Worm (Caenorhabditis elegans) whole organism, L1 larva: ENCODE data around the gene C47D12.5.

Experiments
- C04F5.9 ChIP-seq: sonication (generic microtip); optimal IDR thresholded peaks from 2 replicates; lab custom pipeline; 2016; ENCODE audit warnings: missing genetic modification characterization, missing compliant biosample characterization
- C34B4.2 ChIP-seq: sonication (generic microtip); optimal IDR thresholded peaks from 2 replicates; lab custom pipeline; 2017; ENCODE audit warnings: mild to moderate bottlenecking, missing genetic modification characterization, missing compliant biosample characterization
- F16B12.6 ChIP-seq: fragments of 150-350 bp; optimal IDR thresholded peaks from 2 replicates; lab custom pipeline; 2014; ENCODE audit warnings: missing biosample characterization, missing genetic modification characterization
- Y116A8C.19 ChIP-seq: sonication (generic microtip); optimal IDR thresholded peaks from 2 replicates; lab custom pipeline; 2016; ENCODE audit warnings: missing compliant biosample characterization, missing genetic modification characterization, borderline replicate concordance
- aha-1 ChIP-seq: fragments of 150-350 bp; optimal IDR thresholded peaks from 2 replicates; lab custom pipeline; 2014; ENCODE audit warnings: missing biosample characterization, missing genetic modification characterization
- alr-1 ChIP-seq: fragments of 200-800 bp; sonication (Bioruptor generic); optimal IDR thresholded peaks from 2 replicates; lab custom pipeline; 2018; ENCODE audit warnings: borderline replicate concordance, mild to moderate bottlenecking, missing genetic modification characterization, missing compliant biosample characterization
- aly-2 ChIP-seq: fragments of 150-350 bp; optimal IDR thresholded peaks from 2 replicates; lab custom pipeline; 2014; ENCODE audit warnings: missing biosample characterization, missing genetic modification characterization
- ama-1 ChIP-seq: fragments of 150-350 bp; optimal IDR thresholded peaks from 2 replicates; lab custom pipeline; 2014
- blmp-1 ChIP-seq: fragments of 150-350 bp; optimal IDR thresholded peaks from 2 replicates; lab custom pipeline; 2014; ENCODE audit warnings: missing biosample characterization, missing genetic modification characterization
- ceh-82 ChIP-seq, 3 experiments: fragments of 150-350 bp in 1 of 3; sonication (generic microtip) in 2 of 3; optimal IDR thresholded peaks; 2 replicates each; lab custom pipeline; 2014 to 2017; ENCODE audit warnings: missing biosample characterization in 3 of 3, missing genetic modification characterization in 3 of 3
- efl-1 ChIP-seq, 4 experiments: fragments of 150-350 bp; optimal IDR thresholded peaks in 3 of 4; peaks in 1 of 4; 1 replicate in 1 of 4; 2 replicates in 3 of 4; lab custom pipeline; 2014; ENCODE audit warnings: missing biosample characterization in 2 of 4, missing genetic modification characterization in 2 of 4, missing genetic modification reagents in 2 of 4
- efl-3 ChIP-seq: fragments of 200-800 bp; sonication (Bioruptor generic); optimal IDR thresholded peaks from 2 replicates; lab custom pipeline; 2018; ENCODE audit warnings: mild to moderate bottlenecking, missing genetic modification characterization, missing compliant biosample characterization
- elt-2 ChIP-seq: sonication (generic microtip); optimal IDR thresholded peaks from 2 replicates; lab custom pipeline; 2016; ENCODE audit warnings: missing genetic modification characterization, mild to moderate bottlenecking, inconsistent platforms, missing compliant biosample characterization, missing genetic modification reagents
- elt-3 ChIP-seq, 6 experiments: fragments of 150-350 bp in 1 of 6; sonication (generic microtip); optimal IDR thresholded peaks; 2 replicates each; lab custom pipeline; 2017 to 2018; ENCODE audit warnings: missing biosample characterization in 6 of 6, missing genetic modification characterization in 6 of 6, inconsistent platforms in 1 of 6
- ets-5 ChIP-seq: fragments of 200-800 bp; sonication (Bioruptor generic); IDR thresholded peaks from 2 replicates; pipeline ENCODE4 v1.3.6; 2022; ENCODE audit warnings: missing genetic modification characterization, missing compliant biosample characterization
- fkh-4 ChIP-seq: sonication (generic microtip); optimal IDR thresholded peaks from 2 replicates; lab custom pipeline; 2016; ENCODE audit warnings: missing compliant biosample characterization, missing genetic modification characterization, borderline replicate concordance
- fos-1 ChIP-seq: fragments of 150-350 bp; optimal IDR thresholded peaks from 2 replicates; lab custom pipeline; 2014; ENCODE audit warnings: missing biosample characterization, missing genetic modification characterization
- grh-1 ChIP-seq: fragments of 200-800 bp; sonication (Bioruptor generic); IDR thresholded peaks from 2 replicates; pipeline ENCODE4 v1.3.6; 2022; ENCODE audit warnings: missing genetic modification reagents, missing genetic modification characterization, missing compliant biosample characterization
- hlh-4 ChIP-seq: sonication (generic microtip); optimal IDR thresholded peaks from 2 replicates; lab custom pipeline; 2016; ENCODE audit warnings: mild to moderate bottlenecking, missing genetic modification characterization, missing compliant biosample characterization
- irx-1 ChIP-seq: sonication (generic microtip); optimal IDR thresholded peaks from 2 replicates; lab custom pipeline; 2016; ENCODE audit warnings: missing genetic modification characterization, missing compliant biosample characterization
- isw-1 ChIP-seq: fragments of 200-800 bp; sonication (Bioruptor generic); IDR thresholded peaks from 2 replicates; pipeline ENCODE4 v1.3.6; 2022; ENCODE audit warnings: missing genetic modification characterization, missing compliant biosample characterization
- jun-1 ChIP-seq: fragments of 150-350 bp; optimal IDR thresholded peaks from 2 replicates; lab custom pipeline; 2014; ENCODE audit warnings: missing biosample characterization, missing genetic modification reagents, missing genetic modification characterization
- lin-14 ChIP-seq: fragments of 200-800 bp; sonication (Bioruptor generic); optimal IDR thresholded peaks from 2 replicates; lab custom pipeline; 2018; ENCODE audit warnings: mild to moderate bottlenecking, missing genetic modification characterization, moderate library complexity, missing compliant biosample characterization
- lin-15B ChIP-seq: fragments of 150-350 bp; sonication (generic microtip); optimal IDR thresholded peaks from 3 replicates; lab custom pipeline; 2014; ENCODE audit warnings: missing biosample characterization, missing genetic modification characterization
- lin-39 ChIP-seq: fragments of 150-350 bp; optimal IDR thresholded peaks from 2 replicates; lab custom pipeline; 2014; ENCODE audit warnings: missing biosample characterization, missing genetic modification reagents, missing genetic modification characterization
- lir-3 ChIP-seq: sonication (generic microtip); optimal IDR thresholded peaks from 2 replicates; lab custom pipeline; 2016; ENCODE audit warnings: mild to moderate bottlenecking, missing genetic modification characterization, moderate library complexity, missing compliant biosample characterization; ENCODE audit not compliant: poor library complexity
- lsy-2 ChIP-seq, 2 experiments: fragments of 150-350 bp; optimal IDR thresholded peaks; 2 replicates each; lab custom pipeline; 2014; ENCODE audit warnings: missing biosample characterization in 2 of 2, missing genetic modification characterization in 2 of 2
- mdl-1 ChIP-seq, 2 experiments: fragments of 150-350 bp; optimal IDR thresholded peaks; 2 replicates each; lab custom pipeline; 2014 to 2017; ENCODE audit warnings: missing biosample characterization in 2 of 2, missing genetic modification characterization in 2 of 2, inconsistent platforms in 1 of 2
- mef-2 ChIP-seq: fragments of 150-350 bp; optimal IDR thresholded peaks from 2 replicates; lab custom pipeline; 2014; ENCODE audit warnings: missing biosample characterization, missing genetic modification characterization
- mep-1 ChIP-seq: fragments of 150-350 bp; optimal IDR thresholded peaks from 2 replicates; lab custom pipeline; 2014; ENCODE audit warnings: missing biosample characterization, missing genetic modification characterization
- nhr-11 ChIP-seq: fragments of 150-350 bp; optimal IDR thresholded peaks from 2 replicates; lab custom pipeline; 2014; ENCODE audit warnings: missing biosample characterization, missing genetic modification characterization
- nhr-12 ChIP-seq: sonication (generic microtip); optimal IDR thresholded peaks from 2 replicates; lab custom pipeline; 2017; ENCODE audit warnings: missing biosample characterization, missing genetic modification characterization
- nhr-19 ChIP-seq: fragments of 200-800 bp; sonication (Bioruptor generic); conservative IDR thresholded peaks from 2 replicates; pipeline ENCODE4 v1.3.6; 2022; ENCODE audit warnings: missing genetic modification characterization, missing compliant biosample characterization
- nhr-47 ChIP-seq: sonication (generic microtip); optimal IDR thresholded peaks from 2 replicates; lab custom pipeline; 2016; ENCODE audit warnings: mild to moderate bottlenecking, missing genetic modification characterization, moderate library complexity, missing compliant biosample characterization
- nhr-71 ChIP-seq: sonication (generic microtip); optimal IDR thresholded peaks from 2 replicates; lab custom pipeline; 2016; ENCODE audit warnings: mild to moderate bottlenecking, missing genetic modification characterization, moderate library complexity, missing compliant biosample characterization
- nhr-85 ChIP-seq: sonication (generic microtip); peaks from one replicate; lab custom pipeline; 2016; ENCODE audit warnings: missing genetic modification characterization, inconsistent platforms, missing compliant biosample characterization
- pag-3 ChIP-seq: sonication (generic microtip); optimal IDR thresholded peaks from 2 replicates; lab custom pipeline; 2017; ENCODE audit warnings: missing genetic modification characterization, mild to moderate bottlenecking, missing compliant biosample characterization, antibody characterized with exemption, borderline replicate concordance; ENCODE audit not compliant: insufficient read depth
- skn-1 ChIP-seq: fragments of 150-350 bp; optimal IDR thresholded peaks from 2 replicates; lab custom pipeline; 2014; ENCODE audit warnings: missing biosample characterization, missing genetic modification characterization
- snu-23 ChIP-seq: sonication (generic microtip); optimal IDR thresholded peaks from 2 replicates; lab custom pipeline; 2016; ENCODE audit warnings: missing genetic modification characterization, missing compliant biosample characterization
- sox-4 ChIP-seq: sonication (generic microtip); optimal IDR thresholded peaks from 2 replicates; lab custom pipeline; 2016; ENCODE audit warnings: missing genetic modification characterization, missing compliant biosample characterization
- sup-37 ChIP-seq: fragments of 200-800 bp; sonication (Bioruptor generic); optimal IDR thresholded peaks from 2 replicates; lab custom pipeline; 2018; ENCODE audit warnings: mild to moderate bottlenecking, missing genetic modification characterization, missing compliant biosample characterization
- swsn-7 ChIP-seq: sonication (generic microtip); optimal IDR thresholded peaks from 2 replicates; lab custom pipeline; 2016; ENCODE audit warnings: missing genetic modification characterization, missing compliant biosample characterization
- tbx-2 ChIP-seq: sonication (generic microtip); optimal IDR thresholded peaks from 2 replicates; lab custom pipeline; 2016; ENCODE audit warnings: missing genetic modification characterization, missing compliant biosample characterization
- unc-62 ChIP-seq: fragments of 150-350 bp; optimal IDR thresholded peaks from 2 replicates; lab custom pipeline; 2014; ENCODE audit warnings: missing biosample characterization, missing genetic modification reagents, missing genetic modification characterization
- unc-86 ChIP-seq: sonication (generic microtip); optimal IDR thresholded peaks from 2 replicates; lab custom pipeline; 2016; ENCODE audit warnings: missing genetic modification characterization, missing compliant biosample characterization
- xbp-1 ChIP-seq: sonication (generic microtip); optimal IDR thresholded peaks from 2 replicates; lab custom pipeline; 2016; ENCODE audit warnings: missing genetic modification characterization, missing compliant biosample characterization
- ztf-11 ChIP-seq, 2 experiments: sonication (generic microtip); optimal IDR thresholded peaks; 2 replicates each; lab custom pipeline; 2016 to 2017; ENCODE audit warnings: missing genetic modification characterization in 2 of 2, missing biosample characterization in 1 of 2, missing compliant biosample characterization in 1 of 2
- ztf-4 ChIP-seq: fragments of 150-350 bp; optimal IDR thresholded peaks from 2 replicates; lab custom pipeline; 2014; ENCODE audit warnings: missing biosample characterization, missing genetic modification characterization

The C47D12.5 gene

DNA sequence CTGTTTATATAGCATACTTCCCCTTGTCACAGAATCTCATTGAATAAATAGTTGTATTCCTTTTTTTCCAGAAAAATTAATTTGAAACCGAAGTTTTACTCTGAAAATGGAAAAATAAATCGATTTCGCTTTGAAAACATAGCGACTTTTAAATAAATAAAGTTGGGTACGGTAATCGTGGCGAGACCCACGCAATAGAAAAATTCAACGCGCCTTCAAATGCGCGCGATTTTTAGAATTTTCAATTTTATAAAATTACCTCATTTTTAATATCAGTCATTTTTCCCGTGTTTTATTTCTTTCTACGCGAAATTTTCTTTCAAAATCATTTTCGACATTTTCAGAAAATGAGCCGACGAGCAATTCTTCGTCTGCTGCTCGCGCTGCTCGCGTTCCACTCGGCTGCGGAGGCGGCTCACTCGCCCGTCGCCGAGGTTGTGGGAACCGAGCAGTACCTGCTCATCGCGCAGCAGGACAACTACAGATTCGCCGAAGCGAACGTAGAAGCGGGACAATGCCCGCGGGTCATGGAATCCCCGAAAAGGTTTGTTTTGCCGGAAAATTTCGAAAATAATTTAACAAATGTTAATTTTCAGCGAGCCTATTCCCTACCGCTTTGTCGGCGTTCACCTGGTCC, 41.5 kb upstream of the C47D12.5 start, which contains the start of gene F13D12.5:
Gene F13D12.5 (plus strand): TSS at position 345 of the 637 bp plus-strand sequence.
- TF ChIP-seq nhr-71 (peak; percentile 30), mef-2 (tag; lab: Kevin White, UChicago) (no peak)

DNA sequence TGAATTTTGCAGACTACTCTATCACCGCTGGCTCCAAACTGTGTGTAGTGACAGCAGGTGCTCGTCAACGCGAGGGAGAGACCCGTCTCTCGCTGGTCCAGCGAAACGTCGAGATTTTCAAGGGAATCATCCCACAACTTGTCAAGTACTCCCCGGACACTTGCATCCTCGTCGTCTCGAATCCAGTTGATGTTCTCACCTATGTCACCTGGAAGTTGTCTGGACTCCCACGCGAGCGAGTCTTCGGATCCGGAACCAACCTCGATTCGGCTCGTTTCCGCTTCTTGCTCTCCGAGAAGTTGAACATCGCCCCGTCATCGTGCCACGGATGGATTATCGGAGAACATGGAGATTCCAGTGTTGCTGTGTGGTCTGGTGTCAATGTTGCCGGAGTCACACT, 40.5 kb upstream of the C47D12.5 start:
- TF ChIP-seq swsn-7 (no peak), mep-1 (no peak)

DNA sequence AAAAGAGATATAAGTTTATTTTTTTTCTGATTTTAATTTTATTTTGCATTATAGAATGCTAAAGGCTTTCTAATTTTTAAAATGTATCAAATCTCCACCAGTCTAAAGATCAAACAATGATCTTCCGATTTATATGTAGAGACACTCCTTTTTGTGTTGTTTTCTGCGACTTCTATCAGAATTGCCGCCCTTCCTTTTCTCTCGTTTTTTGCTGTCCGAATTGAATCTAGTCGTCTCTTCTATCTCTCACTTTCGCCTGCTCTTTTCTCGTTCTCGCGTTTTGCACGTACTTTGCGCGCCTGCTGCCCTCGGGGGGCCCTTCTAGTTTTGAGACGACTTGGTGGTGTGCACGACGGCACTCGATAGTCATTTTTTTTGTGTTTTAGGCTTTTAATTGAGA, 39.3 kb upstream of the C47D12.5 start:
- TF ChIP-seq xbp-1 (tag; lab: Kevin White, UChicago) = peak; percentile 44
- TF ChIP-seq Y116A8C.19 (tag; lab: Kevin White, UChicago) = no peak
- TF ChIP-seq nhr-11 (tag; lab: Kevin White, UChicago) = no peak
- peak; percentile 79 for TF ChIP-seq snu-23
- no peak for TF ChIP-seq mdl-1 (tag; optimal IDR thresholded peaks at IDR 0.05; lab: Kevin White, UChicago)
- no peak for TF ChIP-seq C34B4.2 (tag; lab: Kevin White, UChicago)
- TF ChIP-seq ets-5 = no peak
- no peak for TF ChIP-seq jun-1 (tag; lab: Kevin White, UChicago)
- TF ChIP-seq blmp-1 (tag; lab: Kevin White, UChicago) = peak; percentile 59
- no peak for TF ChIP-seq isw-1 (GFP tag; lab: Robert Waterston, UW)
- no peak for TF ChIP-seq nhr-12 (tag; lab: Kevin White, UChicago)
- peak in 1 of 3 experiments; percentile 41 for TF ChIP-seq ceh-82 (tag; optimal IDR thresholded peaks at IDR 0.05; lab: Kevin White, UChicago)
- no peak for TF ChIP-seq aha-1 (tag; lab: Kevin White, UChicago)
- peak; percentile 72 for TF ChIP-seq nhr-71
- no peak for TF ChIP-seq ztf-4 (tag; lab: Kevin White, UChicago)
- TF ChIP-seq pag-3 (tag; lab: Kevin White, UChicago) = no peak
- TF ChIP-seq efl-3 = no peak
- TF ChIP-seq lir-3 (tag; lab: Kevin White, UChicago) = no peak
- no peak for TF ChIP-seq ztf-11 (tag; optimal IDR thresholded peaks at IDR 0.05; lab: Kevin White, UChicago)
- TF ChIP-seq aly-2 = no peak
- no peak for TF ChIP-seq unc-86 (tag; lab: Kevin White, UChicago)
- TF ChIP-seq fkh-4 (tag; lab: Kevin White, UChicago) = no peak
- no peak for TF ChIP-seq alr-1 (tag; lab: Kevin White, UChicago)
- no peak for TF ChIP-seq ama-1 (lab: Kevin White, UChicago)
- TF ChIP-seq sup-37 (GFP tag; lab: Kevin White, UChicago) = no peak
- no peak for TF ChIP-seq unc-62 (GFP tag; lab: Kevin White, UChicago)
- peak; percentile 29 for TF ChIP-seq irx-1 (tag; lab: Kevin White, UChicago)
- no peak for TF ChIP-seq F16B12.6 (tag; lab: Kevin White, UChicago)
- TF ChIP-seq sox-4 (tag; lab: Kevin White, UChicago) = no peak
- TF ChIP-seq grh-1 (GFP tag; lab: Robert Waterston, UW) = no peak
- peak; percentile 27 to 38 for TF ChIP-seq efl-1 (optimal IDR thresholded peaks at IDR 0.05; lab: Kevin White, UChicago)
- TF ChIP-seq efl-1 (GFP tag; optimal IDR thresholded peaks at IDR 0.05 in 1 of 2; lab: Kevin White, UChicago) = peak in 1 of 2 experiments; percentile 43
- no peak for TF ChIP-seq lin-15B (tag; lab: Kevin White, UChicago)
- no peak for TF ChIP-seq lin-39
- peak; percentile 61 for TF ChIP-seq nhr-19 (GFP tag; lab: Robert Waterston, UW)
- TF ChIP-seq elt-2 (tag; lab: Kevin White, UChicago) = no peak
- TF ChIP-seq nhr-85 (tag; lab: Kevin White, UChicago) = peak; percentile 57
- TF ChIP-seq hlh-4 (tag; lab: Kevin White, UChicago) = no peak
- TF ChIP-seq lsy-2 (tag; optimal IDR thresholded peaks at IDR 0.05; lab: Kevin White, UChicago) = peak; percentile 23 to 44
- TF ChIP-seq fos-1 (tag; lab: Kevin White, UChicago) = no peak
- TF ChIP-seq elt-3 (tag; optimal IDR thresholded peaks at IDR 0.05; lab: Kevin White, UChicago) = no peak
- TF ChIP-seq tbx-2 (tag; lab: Kevin White, UChicago) = peak; percentile 43
- peak; percentile 89 for TF ChIP-seq lin-14 (GFP tag; lab: Kevin White, UChicago)
- TF ChIP-seq swsn-7 = peak; percentile 51
- peak; percentile 14 for TF ChIP-seq skn-1
- TF ChIP-seq C04F5.9 (tag; lab: Kevin White, UChicago) = no peak
- TF ChIP-seq nhr-47 (tag; lab: Kevin White, UChicago) = peak; percentile 50
